Worm (Caenorhabditis elegans): ENCODE measurements around the gene pqn-36.

Gene pqn-36

DNA sequence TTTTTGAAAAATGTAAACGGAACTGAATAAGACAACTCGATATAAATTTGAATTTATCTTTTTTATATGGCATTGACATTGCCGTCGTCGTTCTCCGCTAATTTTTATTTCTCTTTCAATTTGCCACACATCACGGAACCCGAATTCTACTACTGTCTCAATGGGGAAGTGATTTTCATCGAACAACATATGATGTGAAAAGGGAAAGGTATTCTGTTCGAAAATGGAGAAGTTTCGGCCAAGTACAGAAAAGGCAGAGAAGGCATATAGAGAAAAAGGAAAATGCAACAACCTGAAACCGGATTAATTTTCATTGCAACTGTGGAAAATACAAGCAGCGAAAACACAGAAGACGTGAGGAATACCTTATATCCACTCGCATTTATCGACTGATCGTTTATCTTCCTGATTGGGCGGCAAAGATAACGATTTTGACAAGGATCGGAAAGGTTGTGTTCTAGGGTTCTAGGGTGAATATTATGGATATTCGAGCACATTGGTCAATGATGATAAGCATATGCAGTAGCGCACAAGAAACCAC lies 40.6 kb downstream of the pqn-36 start:
- no peak for TF ChIP-seq flt-1 (GFP tag; IDR thresholded peaks at IDR 0.05)
- TF ChIP-seq aly-1 (tag; optimal IDR thresholded peaks at IDR 0.05), result no peak
- TF ChIP-seq tra-4 (tag; optimal IDR thresholded peaks at IDR 0.05), result no peak
- TF ChIP-seq pes-1 (GFP tag; IDR thresholded peaks at IDR 0.05), result no peak
- TF ChIP-seq hmg-4 (GFP tag; optimal IDR thresholded peaks at IDR 0.05), result no peak
- no peak for TF ChIP-seq F13C5.2 (tag; optimal IDR thresholded peaks at IDR 0.05)
- no peak for TF ChIP-seq tbx-37 (GFP tag; conservative IDR thresholded peaks at IDR 0.05)
- no peak for TF ChIP-seq ceh-36 (tag; optimal IDR thresholded peaks at IDR 0.05)
- TF ChIP-seq B0310.2 (tag; optimal IDR thresholded peaks at IDR 0.05), result no peak
- TF ChIP-seq sea-1 (GFP tag; conservative IDR thresholded peaks at IDR 0.05), result no peak
- no peak for TF ChIP-seq tbx-11 (GFP tag; IDR thresholded peaks at IDR 0.05)

DNA sequence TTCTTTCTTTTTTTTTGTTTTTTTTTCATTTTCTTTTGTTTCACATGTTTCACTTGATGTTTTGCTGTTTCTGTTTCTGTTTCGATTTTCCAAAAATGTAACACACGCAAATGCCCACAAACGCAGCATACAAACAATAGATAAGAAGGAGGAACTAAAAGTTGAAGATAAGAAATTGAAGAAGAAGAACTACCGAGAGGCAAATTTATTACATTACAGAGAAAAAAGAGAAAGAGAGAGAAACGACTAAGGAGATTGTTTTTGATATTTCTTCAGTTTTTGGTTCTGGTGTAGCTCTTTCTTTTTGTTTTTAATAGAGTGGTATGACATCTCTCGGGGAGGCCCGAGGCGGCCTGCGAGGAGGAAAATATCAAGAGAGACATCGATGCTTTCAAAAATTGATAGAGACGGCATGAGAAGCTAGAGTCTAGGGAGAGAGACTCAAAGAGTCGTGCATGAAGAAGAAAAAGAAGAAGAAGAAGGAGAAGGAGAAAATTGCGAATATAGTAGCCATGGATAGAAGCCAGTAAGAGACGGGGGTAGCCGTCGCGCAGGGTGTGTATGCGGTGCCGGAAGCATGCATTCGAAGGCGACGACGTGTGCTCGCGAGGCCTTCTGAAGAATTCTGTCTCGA lies 41.8 kb downstream of the pqn-36 start:
- no peak for TF ChIP-seq tbx-11 (GFP tag; IDR thresholded peaks at IDR 0.05)
- no peak for TF ChIP-seq tra-4 (tag; optimal IDR thresholded peaks at IDR 0.05)
- TF ChIP-seq hnd-1 (tag; optimal IDR thresholded peaks at IDR 0.05), result no peak
- TF ChIP-seq hmg-4 (GFP tag; optimal IDR thresholded peaks at IDR 0.05), result peak; percentile 17
- TF ChIP-seq ceh-36 (tag; optimal IDR thresholded peaks at IDR 0.05), result no peak
- TF ChIP-seq scrt-1 (GFP tag; IDR thresholded peaks at IDR 0.05), result no peak

DNA sequence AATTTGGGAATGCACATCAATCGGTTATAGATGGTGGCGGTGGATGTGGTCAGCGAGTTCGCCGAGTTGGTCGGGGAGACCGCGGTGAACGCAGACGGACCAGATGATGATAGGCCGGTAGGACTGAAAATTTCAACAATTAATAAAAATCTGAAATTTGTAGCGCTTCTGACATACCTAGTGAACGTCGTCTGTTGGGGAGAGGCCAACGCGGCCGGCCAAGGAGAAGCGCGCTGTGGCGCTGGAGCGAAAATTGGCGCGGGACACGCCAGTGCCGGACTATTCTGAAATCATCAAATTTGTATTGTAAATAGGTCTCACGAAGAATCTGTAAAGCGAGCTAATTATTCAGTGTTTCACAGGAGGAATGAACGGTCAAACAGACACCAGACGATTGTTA lies 42.5 kb downstream of the pqn-36 start:
- no peak for TF ChIP-seq ets-7 (tag; optimal IDR thresholded peaks at IDR 0.05)
- no peak for TF ChIP-seq aly-1 (tag; optimal IDR thresholded peaks at IDR 0.05)
- no peak for TF ChIP-seq hmbx-1 (tag; optimal IDR thresholded peaks at IDR 0.05)
- no peak for TF ChIP-seq ama-1 (optimal IDR thresholded peaks at IDR 0.05)
- no peak for TF ChIP-seq F13C5.2 (tag; optimal IDR thresholded peaks at IDR 0.05)
- no peak for TF ChIP-seq pes-1 (GFP tag; IDR thresholded peaks at IDR 0.05)
- TF ChIP-seq hmg-4 (GFP tag; optimal IDR thresholded peaks at IDR 0.05), result no peak
- no peak for TF ChIP-seq B0310.2 (tag; optimal IDR thresholded peaks at IDR 0.05)
- no peak for TF ChIP-seq hnd-1 (tag; optimal IDR thresholded peaks at IDR 0.05)
- TF ChIP-seq tbx-11 (GFP tag; IDR thresholded peaks at IDR 0.05), result no peak
- no peak for TF ChIP-seq tbx-37 (GFP tag; conservative IDR thresholded peaks at IDR 0.05)
- TF ChIP-seq ceh-36 (tag; optimal IDR thresholded peaks at IDR 0.05), result no peak
- TF ChIP-seq tra-4 (tag; optimal IDR thresholded peaks at IDR 0.05), result no peak
- no peak for TF ChIP-seq scrt-1 (GFP tag; IDR thresholded peaks at IDR 0.05)
- TF ChIP-seq ceh-13 (GFP tag; optimal IDR thresholded peaks at IDR 0.05), result no peak
- no peak for TF ChIP-seq flt-1 (GFP tag; IDR thresholded peaks at IDR 0.05)
- TF ChIP-seq sea-1 (GFP tag; conservative IDR thresholded peaks at IDR 0.05), result no peak

DNA sequence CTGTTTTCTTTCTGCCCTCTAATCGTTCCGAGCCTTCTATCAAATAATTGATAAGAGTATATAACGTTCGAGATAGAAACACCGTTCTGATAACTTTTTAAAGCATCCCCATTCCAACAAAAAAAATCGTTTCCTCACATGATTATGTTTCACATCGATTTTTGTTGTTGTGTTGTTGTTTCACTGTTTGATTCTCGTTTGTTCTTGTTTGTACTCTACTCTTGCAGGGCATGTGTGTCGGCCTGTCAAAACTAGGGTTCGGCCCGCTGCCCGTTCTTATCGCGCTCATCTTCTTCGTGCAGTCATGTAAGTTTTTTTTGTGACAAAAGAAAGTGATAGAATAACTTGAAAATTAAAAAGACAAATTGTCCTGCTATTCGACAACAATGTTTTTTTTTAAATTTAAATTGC lies 49.5 kb downstream of the pqn-36 start, which contains the start of gene C33A11.2:
Gene C33A11.2 (plus strand): TSS at position 226 of the 411 bp plus-strand sequence.
- TF ChIP-seq B0310.2 (tag; optimal IDR thresholded peaks at IDR 0.05), result no peak

DNA sequence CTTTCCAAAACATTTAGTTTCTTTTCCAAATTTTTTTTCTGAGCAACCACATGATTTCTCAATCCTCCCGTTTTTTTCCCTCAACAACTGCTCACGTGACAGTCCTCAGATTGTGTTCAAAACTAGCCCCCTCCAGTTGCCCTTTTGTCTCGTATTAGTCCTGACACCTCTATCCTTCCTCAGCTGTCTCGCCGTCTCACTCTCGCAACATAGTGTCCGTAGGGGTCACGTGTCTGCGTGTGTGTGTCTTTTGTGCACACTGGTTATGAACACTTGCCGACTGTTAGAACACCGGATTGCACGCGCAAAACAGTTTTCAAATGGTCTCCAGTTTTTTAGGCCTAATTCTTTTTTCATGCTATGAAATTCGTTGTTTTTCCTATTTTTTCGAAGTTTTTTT lies 50.1 kb downstream of the pqn-36 start:
- no peak for TF ChIP-seq tbx-37 (GFP tag; conservative IDR thresholded peaks at IDR 0.05)
- no peak for TF ChIP-seq hmbx-1 (tag; optimal IDR thresholded peaks at IDR 0.05)
- TF ChIP-seq flt-1 (GFP tag; IDR thresholded peaks at IDR 0.05), result no peak
- peak; percentile 13 for TF ChIP-seq F13C5.2 (tag; optimal IDR thresholded peaks at IDR 0.05)
- no peak for TF ChIP-seq scrt-1 (GFP tag; IDR thresholded peaks at IDR 0.05)
- no peak for TF ChIP-seq ama-1 (optimal IDR thresholded peaks at IDR 0.05)
- TF ChIP-seq hmg-4 (GFP tag; optimal IDR thresholded peaks at IDR 0.05), result peak; percentile 67
- TF ChIP-seq hnd-1 (tag; optimal IDR thresholded peaks at IDR 0.05), result no peak
- TF ChIP-seq B0310.2 (tag; optimal IDR thresholded peaks at IDR 0.05), result no peak

DNA sequence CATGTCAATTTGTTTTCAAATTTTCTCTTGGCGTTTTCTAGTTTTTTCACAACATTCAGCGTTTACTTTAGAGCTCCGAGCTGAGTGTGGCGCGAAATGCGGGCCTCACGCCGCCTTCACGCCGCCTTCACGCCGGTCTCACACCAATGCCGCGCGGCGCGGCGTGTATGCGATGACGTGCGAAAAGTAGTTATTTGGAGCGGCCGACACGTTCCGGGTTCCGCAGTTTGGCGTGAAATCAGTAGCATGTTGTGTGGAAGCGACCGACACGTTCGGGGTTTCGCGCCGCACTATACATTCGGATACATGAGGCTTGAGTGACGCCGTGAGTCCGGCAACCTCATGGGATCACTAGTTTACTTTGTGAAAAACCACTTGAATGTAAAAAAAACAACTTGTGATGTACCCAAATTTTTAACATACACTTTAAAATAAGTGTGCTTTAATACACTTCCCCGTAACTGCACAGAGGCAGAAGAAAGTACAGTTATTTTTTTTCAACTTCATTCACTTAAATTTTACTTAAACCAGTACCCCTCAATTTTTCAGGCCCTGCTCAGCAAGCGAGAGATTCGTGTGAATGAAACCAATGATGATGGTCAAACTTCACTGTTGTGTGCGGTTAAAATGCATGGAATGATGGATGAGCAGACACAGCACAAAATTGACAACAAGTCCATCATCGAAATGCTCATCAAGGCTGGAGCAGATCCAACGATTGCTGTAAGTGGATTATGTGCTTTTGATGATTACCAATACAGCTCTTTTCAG lies 53.0 kb downstream of the pqn-36 start:
- no peak for TF ChIP-seq hmg-4 (GFP tag; optimal IDR thresholded peaks at IDR 0.05)
